Fruit fly (Drosophila melanogaster): ENCODE results near the gene svr.

The svr gene

DNA sequence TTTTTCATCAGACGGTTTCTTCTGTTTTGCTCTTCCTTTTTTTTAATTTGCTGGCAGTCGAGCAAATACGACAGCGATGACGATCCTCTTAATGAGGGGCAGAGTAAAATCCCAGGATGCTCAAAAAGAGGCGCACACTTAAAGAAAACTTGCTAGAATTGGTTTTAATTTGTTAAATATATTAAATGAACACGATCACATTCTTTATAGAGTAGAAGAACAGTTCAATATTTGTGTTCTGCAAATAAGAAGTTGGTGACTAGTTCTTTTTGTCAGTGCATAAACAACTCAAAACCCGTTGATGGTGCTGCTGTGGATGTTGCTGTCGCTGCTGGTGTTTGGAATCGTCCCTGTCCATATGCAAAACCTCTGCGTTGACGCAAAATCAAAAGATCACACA lies 48.0 kb upstream of the svr start:
- TF ChIP-seq CG3919 (GFP tag; optimal IDR thresholded peaks at IDR 0.05) (peak; percentile 78), CG34406 (GFP tag; optimal IDR thresholded peaks at IDR 0.05) (peak; percentile 67), Hr39 (GFP tag; optimal IDR thresholded peaks at IDR 0.05) (peak; percentile 70), salr (GFP tag; optimal IDR thresholded peaks at IDR 0.05) (peak; percentile 39 to 40), Ets96B (tag; optimal IDR thresholded peaks at IDR 0.05) (peak; percentile 70), vri (GFP tag; optimal IDR thresholded peaks at IDR 0.05) (peak; percentile 77), CG10669 (GFP tag; optimal IDR thresholded peaks at IDR 0.05) (peak; percentile 74), CG11762 (GFP tag; optimal IDR thresholded peaks at IDR 0.05; ENCODE audit: insufficient read depth) (peak; percentile 65), CG8632 (GFP tag; optimal IDR thresholded peaks at IDR 0.05) (peak; percentile 65), dac (GFP tag; optimal IDR thresholded peaks at IDR 0.05) (no peak), Blimp-1 (GFP tag; optimal IDR thresholded peaks at IDR 0.05) (peak; percentile 33), Eip75B (GFP tag; optimal IDR thresholded peaks at IDR 0.05) (peak; percentile 70), Met (GFP tag; optimal IDR thresholded peaks at IDR 0.05) (peak; percentile 86), pdm3 (GFP tag; optimal IDR thresholded peaks at IDR 0.05) (peak; percentile 71), fd85E (GFP tag; optimal IDR thresholded peaks at IDR 0.05) (no peak), Gug (GFP tag; IDR thresholded peaks at IDR 0.05) (no peak), fd59A (GFP tag; optimal IDR thresholded peaks at IDR 0.05) (peak; percentile 50), CG15336 (GFP tag; IDR thresholded peaks at IDR 0.05) (peak; percentile 33; the same call in 1 of the 2 replicates), OdsH (GFP tag; optimal IDR thresholded peaks at IDR 0.05) (peak; percentile 65), CG7368 (GFP tag; optimal IDR thresholded peaks at IDR 0.05) (peak; percentile 43), CG8319 (GFP tag; optimal IDR thresholded peaks at IDR 0.05) (peak; percentile 53), CG9139 (GFP tag; optimal IDR thresholded peaks at IDR 0.05) (peak; percentile 9), esn (GFP tag; optimal IDR thresholded peaks at IDR 0.05) (peak; percentile 83), Eip78C (GFP tag) (peak; percentile 94), CG6854 (GFP tag; optimal IDR thresholded peaks at IDR 0.05) (no peak), CG6792 (GFP tag; optimal IDR thresholded peaks at IDR 0.05) (peak; percentile 68), Sox14 (GFP tag; optimal IDR thresholded peaks at IDR 0.05) (peak; percentile 73), CG4318 (GFP tag; optimal IDR thresholded peaks at IDR 0.05) (no peak), topi (GFP tag; optimal IDR thresholded peaks at IDR 0.05) (peak; percentile 81), CG8119 (GFP tag; IDR thresholded peaks at IDR 0.05) (peak; percentile 63), CG10631 (GFP tag; optimal IDR thresholded peaks at IDR 0.05) (peak; percentile 71), CG6276 (GFP tag; optimal IDR thresholded peaks at IDR 0.05) (peak; percentile 9), CG31627 (GFP tag; optimal IDR thresholded peaks at IDR 0.05) (peak; percentile 77), CG11902 (GFP tag; optimal IDR thresholded peaks at IDR 0.05) (peak; percentile 34), spab (GFP tag; optimal IDR thresholded peaks at IDR 0.05) (peak; percentile 60), fkh (GFP tag; optimal IDR thresholded peaks at IDR 0.05) (no peak), Hr4 (GFP tag; optimal IDR thresholded peaks at IDR 0.05) (peak; percentile 36), CG6163 (GFP tag; IDR thresholded peaks at IDR 0.05) (peak; percentile 86), Smox (GFP tag; optimal IDR thresholded peaks at IDR 0.05) (peak; percentile 80), svp (GFP tag) (peak; percentile 90), Sox15 (GFP tag; optimal IDR thresholded peaks at IDR 0.05) (peak; percentile 24), CG11294 (GFP tag; IDR thresholded peaks at IDR 0.05) (no peak), CG16779 (tag; optimal IDR thresholded peaks at IDR 0.05) (no peak), cyc (GFP tag; optimal IDR thresholded peaks at IDR 0.05) (peak; percentile 75), dsx (GFP tag; optimal IDR thresholded peaks at IDR 0.05; ENCODE audit: poor library complexity, severe bottlenecking) (peak; percentile 73), Eip93F (GFP tag; optimal IDR thresholded peaks at IDR 0.05) (peak; percentile 26), achi (GFP tag; optimal IDR thresholded peaks at IDR 0.05) (peak; percentile 53), Lpt (GFP tag; optimal IDR thresholded peaks at IDR 0.05) (no peak), CG32006 (GFP tag; optimal IDR thresholded peaks at IDR 0.05) (peak; percentile 48), Hr38 (GFP tag; optimal IDR thresholded peaks at IDR 0.05) (no peak), acj6 (GFP tag; optimal IDR thresholded peaks at IDR 0.05) (peak; percentile 74), CG3032 (tag; optimal IDR thresholded peaks at IDR 0.05) (peak; percentile 63)

Measured in whole organism, prepupa.